Worm (Caenorhabditis elegans) whole organism, young adult: ENCODE data around the gene C35A5.6.

Source experiments
- Y53F4B.3 ChIP-seq: fragments of 200-800 bp; sonication (Bioruptor generic); IDR thresholded peaks from 2 replicates; pipeline ENCODE4 v1.3.6; 2022; ENCODE audit warnings: missing genetic modification reagents, missing genetic modification characterization, missing compliant biosample characterization
- akir-1 ChIP-seq: fragments of 200-800 bp; sonication (Bioruptor generic); optimal IDR thresholded peaks from 2 replicates; lab custom pipeline; 2018; ENCODE audit warnings: mild to moderate bottlenecking, missing genetic modification characterization, moderate library complexity, missing compliant biosample characterization
- ama-1 ChIP-seq, 3 experiments: fragments of 150-350 bp in 1 of 3; sonication (generic microtip) in 2 of 3; optimal IDR thresholded peaks; 2 replicates each; lab custom pipeline; 2014 to 2018; ENCODE audit warnings: missing biosample characterization in 2 of 3, missing genetic modification characterization in 2 of 3, missing genetic modification reagents in 2 of 3
- atf-7 ChIP-seq: sonication (generic microtip); optimal IDR thresholded peaks from 2 replicates; lab custom pipeline; 2017; ENCODE audit warnings: mild to moderate bottlenecking, missing genetic modification characterization, missing compliant biosample characterization
- madf-8 ChIP-seq: fragments of 200-800 bp; sonication (Bioruptor generic); conservative IDR thresholded peaks from 2 replicates; pipeline ENCODE4 v1.3.6; 2022; ENCODE audit warnings: missing genetic modification reagents, missing genetic modification characterization, missing compliant biosample characterization
- nhr-120 ChIP-seq: fragments of 200-800 bp; sonication (Bioruptor generic); IDR thresholded peaks from 2 replicates; pipeline ENCODE4 v1.3.6; 2022; ENCODE audit warnings: missing genetic modification characterization, missing compliant biosample characterization
- pbrm-1 ChIP-seq: fragments of 200-800 bp; sonication (Bioruptor generic); IDR thresholded peaks from 2 replicates; pipeline ENCODE4 v1.3.6; 2022; ENCODE audit warnings: missing genetic modification reagents, missing genetic modification characterization, missing compliant biosample characterization
- rcor-1 ChIP-seq: fragments of 200-800 bp; sonication (Bioruptor generic); IDR thresholded peaks from 2 replicates; pipeline ENCODE4 v1.3.6; 2022; ENCODE audit warnings: missing genetic modification reagents, missing genetic modification characterization, missing compliant biosample characterization
- rpc-1 ChIP-seq, 2 experiments: fragments of 150-350 bp in 1 of 2; sonication (generic microtip) in 1 of 2; optimal IDR thresholded peaks; 2 replicates each; lab custom pipeline; 2014 to 2018; ENCODE audit warnings: missing biosample characterization in 1 of 2, missing genetic modification characterization in 1 of 2, missing genetic modification reagents in 1 of 2, missing genotype in 1 of 2
- snpc-3.4 ChIP-seq: sonication (generic microtip); optimal IDR thresholded peaks from 2 replicates; lab custom pipeline; 2017; ENCODE audit warnings: missing genetic modification characterization, mild to moderate bottlenecking, missing compliant biosample characterization, antibody characterized with exemption, moderate library complexity, missing genotype, missing genetic modification reagents
- snpc-4 ChIP-seq, 5 experiments: fragments of 150-350 bp in 1 of 5; sonication (generic microtip) in 4 of 5; optimal IDR thresholded peaks; 2 replicates each; lab custom pipeline; 2014 to 2018; ENCODE audit warnings: missing genetic modification characterization in 5 of 5, missing biosample characterization in 3 of 5, antibody characterized with exemption in 2 of 5, mild to moderate bottlenecking in 2 of 5, missing compliant biosample characterization in 2 of 5, missing genotype in 2 of 5, moderate library complexity in 2 of 5, missing genetic modification reagents in 1 of 5
- unc-130 ChIP-seq: sonication (generic microtip); optimal IDR thresholded peaks from 2 replicates; lab custom pipeline; 2016; ENCODE audit warnings: missing genetic modification reagents, missing genetic modification characterization, missing compliant biosample characterization
- unc-62 ChIP-seq: fragments of 150-350 bp; optimal IDR thresholded peaks from 2 replicates; lab custom pipeline; 2014; ENCODE audit warnings: missing biosample characterization, missing genetic modification reagents, missing genetic modification characterization
- ztf-3 ChIP-seq: fragments of 200-800 bp; sonication (Bioruptor generic); optimal IDR thresholded peaks from 2 replicates; lab custom pipeline; 2018; ENCODE audit warnings: mild to moderate bottlenecking, missing genetic modification characterization, missing compliant biosample characterization

DNA sequence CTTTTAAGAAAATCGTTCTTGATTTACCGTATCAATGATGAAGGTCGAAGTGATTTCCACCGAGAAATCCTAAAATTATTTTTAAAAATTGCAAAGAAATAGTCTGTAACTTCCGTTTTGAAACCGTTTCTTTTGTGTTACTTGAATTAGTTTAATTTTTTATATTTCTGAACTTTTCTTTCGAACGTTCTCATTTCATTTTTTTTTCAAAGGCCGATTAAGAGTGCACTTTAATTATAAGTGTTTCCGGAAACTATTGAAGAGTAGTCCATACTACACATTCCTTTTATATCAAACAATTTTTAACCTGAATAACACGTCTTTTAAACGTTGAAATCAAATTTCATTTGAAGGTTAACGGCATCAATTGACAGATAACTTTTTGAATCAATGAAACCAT lies 41.3 kb upstream of the C35A5.6 start:
- TF ChIP-seq unc-130 (GFP tag; lab: Kevin White, UChicago) (no peak), ama-1 (optimal IDR thresholded peaks at IDR 0.05; lab: Kevin White, UChicago) (no peak), ama-1 (GFP tag; optimal IDR thresholded peaks at IDR 0.05; lab: Kevin White, UChicago) (no peak), snpc-4 (GFP tag; optimal IDR thresholded peaks at IDR 0.05; lab: Kevin White, UChicago) (no peak), snpc-4 (tag; optimal IDR thresholded peaks at IDR 0.05; lab: Kevin White, UChicago) (no peak), ztf-3 (GFP tag; lab: Kevin White, UChicago) (no peak), rcor-1 (GFP tag; lab: Robert Waterston, UW) (no peak), rpc-1 (optimal IDR thresholded peaks at IDR 0.05; lab: Kevin White, UChicago) (no peak), rpc-1 (tag; optimal IDR thresholded peaks at IDR 0.05; lab: Kevin White, UChicago) (no peak), snpc-3.4 (tag; lab: Kevin White, UChicago) (no peak), Y53F4B.3 (GFP tag; lab: Robert Waterston, UW) (no peak), nhr-120 (no peak), akir-1 (GFP tag; lab: Kevin White, UChicago) (no peak), atf-7 (no peak), unc-62 (GFP tag; lab: Kevin White, UChicago) (no peak), madf-8 (GFP tag; lab: Robert Waterston, UW) (no peak), pbrm-1 (GFP tag; lab: Robert Waterston, UW) (no peak)
